Worm (Caenorhabditis elegans): ENCODE results near the gene ttr-2.

Gene ttr-2

ce11 chrIII:9944723-9945122 lies 17.2 kb downstream of the ttr-2 start, which contains the start of gene gln-2:
TSS of gene gln-2 (minus strand) at chrIII:9944823.
- TF ChIP-seq ztf-11 (tag; optimal IDR thresholded peaks at IDR 0.05) (no peak), ces-1 (GFP tag; optimal IDR thresholded peaks at IDR 0.05) (no peak), unc-62 (GFP tag; optimal IDR thresholded peaks at IDR 0.05) (no peak), fkh-8 (tag; optimal IDR thresholded peaks at IDR 0.05) (no peak), nhr-77 (tag; optimal IDR thresholded peaks at IDR 0.05) (no peak), vab-15 (tag; optimal IDR thresholded peaks at IDR 0.05) (no peak), grh-1 (GFP tag; IDR thresholded peaks at IDR 0.05) (no peak), fos-1 (tag; optimal IDR thresholded peaks at IDR 0.05) (no peak), mdl-1 (tag; optimal IDR thresholded peaks at IDR 0.05) (no peak), mab-9 (GFP tag; IDR thresholded peaks at IDR 0.05) (no peak)

- TF ChIP-seq mab-9 (GFP tag; IDR thresholded peaks at IDR 0.05) (no peak), nhr-11 (tag; optimal IDR thresholded peaks at IDR 0.05) (no peak), lin-35 (GFP tag; optimal IDR thresholded peaks at IDR 0.05) (peak; percentile 1 to 84), irx-1 (tag; optimal IDR thresholded peaks at IDR 0.05) (no peak), lin-15B (tag; optimal IDR thresholded peaks at IDR 0.05) (peak; percentile 63), efl-1 (optimal IDR thresholded peaks at IDR 0.05) (peak; percentile 64 to 69), efl-1 (GFP tag; optimal IDR thresholded peaks at IDR 0.05 in 1 of 2) (peak; percentile 81 to 97), unc-98 (GFP tag; IDR thresholded peaks at IDR 0.05) (no peak), F16B12.6 (tag; optimal IDR thresholded peaks at IDR 0.05) (peak; percentile 74), nhr-85 (tag) (no peak), dpl-1 (GFP tag; optimal IDR thresholded peaks at IDR 0.05) (peak; percentile 43 to 80 (median 67)), mep-1 (tag; optimal IDR thresholded peaks at IDR 0.05) (no peak)
Measured at ce11 chrIII:9946806-9947419, 19.3 kb downstream of the ttr-2 start, which contains the start of gene K03H1.7. TSS of gene K03H1.7 (plus strand) at chrIII:9947405.

ce11 chrIII:9950244-9950643 lies 22.7 kb downstream of the ttr-2 start, which contains the start of gene K03H1.13:
TSS of gene K03H1.13 (minus strand) at chrIII:9950344.
- no peak for TF ChIP-seq vab-15 (tag; optimal IDR thresholded peaks at IDR 0.05)
- no peak for TF ChIP-seq C04F5.9 (tag; optimal IDR thresholded peaks at IDR 0.05)
- TF ChIP-seq efl-1 (optimal IDR thresholded peaks at IDR 0.05) = no peak
- TF ChIP-seq efl-1 (GFP tag; optimal IDR thresholded peaks at IDR 0.05 in 1 of 2) = peak in 1 of 2 experiments; percentile 30
- no peak for TF ChIP-seq Y116A8C.19 (tag; optimal IDR thresholded peaks at IDR 0.05; ENCODE audit: borderline replicate concordance)
- TF ChIP-seq lin-35 (GFP tag; optimal IDR thresholded peaks at IDR 0.05) = no peak
- TF ChIP-seq nhr-85 (tag) = no peak
- no peak for TF ChIP-seq nhr-77 (tag; optimal IDR thresholded peaks at IDR 0.05)
- no peak for TF ChIP-seq grh-1 (GFP tag; IDR thresholded peaks at IDR 0.05)

ce11 chrIII:9951864-9952263 lies 24.3 kb downstream of the ttr-2 start, which contains the start of gene K03H1.11:
TSS of gene K03H1.11 (minus strand) at chrIII:9951964.
- TF ChIP-seq isw-1 (GFP tag; IDR thresholded peaks at IDR 0.05) (no peak), alr-1 (tag; optimal IDR thresholded peaks at IDR 0.05; ENCODE audit: borderline replicate concordance) (no peak), C04F5.9 (tag; optimal IDR thresholded peaks at IDR 0.05) (no peak), irx-1 (tag; optimal IDR thresholded peaks at IDR 0.05) (no peak), rnt-1 (tag; optimal IDR thresholded peaks at IDR 0.05) (no peak)

- no peak for TF ChIP-seq unc-130 (tag; optimal IDR thresholded peaks at IDR 0.05)
- TF ChIP-seq ztf-11 (tag; optimal IDR thresholded peaks at IDR 0.05) = no peak
- no peak for TF ChIP-seq ama-1 (optimal IDR thresholded peaks at IDR 0.05)
- no peak for TF ChIP-seq sptf-1 (tag; optimal IDR thresholded peaks at IDR 0.05)
- TF ChIP-seq lin-14 (GFP tag; optimal IDR thresholded peaks at IDR 0.05) = peak; percentile 30
- TF ChIP-seq blmp-1 (tag; optimal IDR thresholded peaks at IDR 0.05) = peak; percentile 2
- no peak for TF ChIP-seq hlh-4 (tag; optimal IDR thresholded peaks at IDR 0.05)
- TF ChIP-seq nhr-84 (tag; optimal IDR thresholded peaks at IDR 0.05) = no peak
- peak in 1 of 2 experiments; percentile 64 for TF ChIP-seq lsy-2 (tag; optimal IDR thresholded peaks at IDR 0.05)
- TF ChIP-seq C04F5.9 (tag; optimal IDR thresholded peaks at IDR 0.05) = no peak
- no peak for TF ChIP-seq fos-1 (tag; optimal IDR thresholded peaks at IDR 0.05)
- TF ChIP-seq pag-3 (tag; optimal IDR thresholded peaks at IDR 0.05; ENCODE audit: borderline replicate concordance, insufficient read depth) = no peak
- TF ChIP-seq nhr-11 (tag; optimal IDR thresholded peaks at IDR 0.05) = no peak
- no peak for TF ChIP-seq lin-15B (tag; optimal IDR thresholded peaks at IDR 0.05)
- no peak for TF ChIP-seq rnt-1 (tag; optimal IDR thresholded peaks at IDR 0.05)
- TF ChIP-seq egl-13 (tag; optimal IDR thresholded peaks at IDR 0.05) = no peak
- peak; percentile 17 for TF ChIP-seq snu-23 (GFP tag; optimal IDR thresholded peaks at IDR 0.05)
- TF ChIP-seq mep-1 (tag; optimal IDR thresholded peaks at IDR 0.05) = no peak
- TF ChIP-seq unc-62 (GFP tag; optimal IDR thresholded peaks at IDR 0.05) = no peak
- no peak for TF ChIP-seq dsc-1 (tag; optimal IDR thresholded peaks at IDR 0.05)
- TF ChIP-seq xbp-1 (tag; optimal IDR thresholded peaks at IDR 0.05) = no peak
- TF ChIP-seq skn-1 (tag; optimal IDR thresholded peaks at IDR 0.05) = peak; percentile 18
- TF ChIP-seq lin-13 (GFP tag; optimal IDR thresholded peaks at IDR 0.05) = no peak
- TF ChIP-seq alr-1 (tag; optimal IDR thresholded peaks at IDR 0.05; ENCODE audit: borderline replicate concordance) = no peak
- TF ChIP-seq aha-1 (tag; optimal IDR thresholded peaks at IDR 0.05) = no peak
- no peak for TF ChIP-seq irx-1 (tag; optimal IDR thresholded peaks at IDR 0.05)
Measured at ce11 chrIII:9956123-9956522, 28.6 kb downstream of the ttr-2 start, which contains the start of gene mog-1. TSS of gene mog-1 (minus strand) at chrIII:9956215.

Data from whole organism, L1 larva.